Fruit fly (Drosophila melanogaster): ENCODE results near the gene CG14780.

The CG14780 gene

dm6 chrX:1482840-1483518 is 10.7 kb downstream of the CG14780 start, which contains the start of the genes sta and inc (continued):
- no peak for TF ChIP-seq bbx (GFP tag; IDR thresholded peaks at IDR 0.05; ENCODE audit: partially characterized antibody)
- TF ChIP-seq Taf1 (GFP tag; IDR thresholded peaks at IDR 0.05), result no peak
- peak; percentile 67 for TF ChIP-seq gcm (GFP tag; optimal IDR thresholded peaks at IDR 0.05)
- TF ChIP-seq br (optimal IDR thresholded peaks at IDR 0.05), result no peak
- TF ChIP-seq row (GFP tag; IDR thresholded peaks at IDR 0.05), result peak; percentile 33; the same call in 1 of the 3 replicates
- 0 out of 2 replicates have a peak, but pooled peaks have one; percentile 40 for TF ChIP-seq CG32767 (GFP tag; IDR thresholded peaks at IDR 0.05)
- TF ChIP-seq Hr3 (GFP tag; optimal IDR thresholded peaks at IDR 0.05), result no peak
- no peak for TF ChIP-seq Dfd (GFP tag; optimal IDR thresholded peaks at IDR 0.05)
- TF ChIP-seq trh (GFP tag; optimal IDR thresholded peaks at IDR 0.05), result no peak
- no peak for TF ChIP-seq pnt (GFP tag; optimal IDR thresholded peaks at IDR 0.05)
- TF ChIP-seq CG2116 (GFP tag; optimal IDR thresholded peaks at IDR 0.05), result peak; percentile 81
- TF ChIP-seq CG11247 (GFP tag; IDR thresholded peaks at IDR 0.05), result peak; percentile 43
- TF ChIP-seq Dll (GFP tag; IDR thresholded peaks at IDR 0.05; ENCODE audit: partially characterized antibody), result peak; percentile 64; the same call in 2 of the 4 replicates
- TF ChIP-seq CG34422 (GFP tag; IDR thresholded peaks at IDR 0.05), result peak; percentile 80; the same call in 2 of the 3 replicates
- peak; percentile 32; the same call in 1 of the 2 replicates for TF ChIP-seq lmd (GFP tag; IDR thresholded peaks at IDR 0.05)
- TF ChIP-seq Rfx (GFP tag; IDR thresholded peaks at IDR 0.05), result peak; percentile 80
- TF ChIP-seq wek (GFP tag; optimal IDR thresholded peaks at IDR 0.05), result peak; percentile 76
- TF ChIP-seq CG7372 (GFP tag; IDR thresholded peaks at IDR 0.05), result 0 out of 2 replicates have a peak, but pooled peaks have one; percentile 19
- TF ChIP-seq CG10321 (GFP tag; IDR thresholded peaks at IDR 0.05), result peak; percentile 40; the same call in 1 of the 2 replicates
- peak; percentile 53; the same call in 1 of the 2 replicates for TF ChIP-seq CG9932 (GFP tag; IDR thresholded peaks at IDR 0.05)
- TF ChIP-seq HLHmδ (GFP tag; optimal IDR thresholded peaks at IDR 0.05), result peak; percentile 95
- TF ChIP-seq CG15269 (tag; optimal IDR thresholded peaks at IDR 0.05), result peak; percentile 60
- TF ChIP-seq kah (GFP tag; optimal IDR thresholded peaks at IDR 0.05), result peak; percentile 46
- TF ChIP-seq CG3838 (GFP tag; optimal IDR thresholded peaks at IDR 0.05), result no peak
- no peak for TF ChIP-seq sc (optimal IDR thresholded peaks at IDR 0.05)
- peak; percentile 31 for TF ChIP-seq sc (GFP tag; optimal IDR thresholded peaks at IDR 0.05)
- peak; percentile 90 for TF ChIP-seq Fer1 (GFP tag; optimal IDR thresholded peaks at IDR 0.05)
- TF ChIP-seq ham (GFP tag; IDR thresholded peaks at IDR 0.05), result no peak
- TF ChIP-seq Meics (GFP tag; optimal IDR thresholded peaks at IDR 0.05), result peak; percentile 87
- TF ChIP-seq CG15514 (GFP tag; optimal IDR thresholded peaks at IDR 0.05), result peak; percentile 89
- peak; percentile 58; the same call in 1 of the 3 replicates for TF ChIP-seq gce (GFP tag; IDR thresholded peaks at IDR 0.05)
- no peak for TF ChIP-seq CG9437 (GFP tag; optimal IDR thresholded peaks at IDR 0.05)
- TF ChIP-seq CG1024 (GFP tag; IDR thresholded peaks at IDR 0.05), result no peak
- peak; percentile 50; the same call in 1 of the 3 replicates for TF ChIP-seq dysf (GFP tag; IDR thresholded peaks at IDR 0.05)
- TF ChIP-seq esg (GFP tag; conservative IDR thresholded peaks at IDR 0.05), result no peak
- TF ChIP-seq CG7839 (tag; optimal IDR thresholded peaks at IDR 0.05), result peak; percentile 61
- TF ChIP-seq CG8924 (tag; optimal IDR thresholded peaks at IDR 0.05), result peak; percentile 53
- peak; percentile 66 for TF ChIP-seq p53 (GFP tag; optimal IDR thresholded peaks at IDR 0.05)
- TF ChIP-seq hkb (optimal IDR thresholded peaks at IDR 0.05), result peak; percentile 35
- peak; percentile 74 for TF ChIP-seq hkb (GFP tag; IDR thresholded peaks at IDR 0.05)
- TF ChIP-seq hb (GFP tag; IDR thresholded peaks at IDR 0.05; ENCODE audit: partially characterized antibody), result no peak
- peak; percentile 21; the same call in 1 of the 2 replicates for TF ChIP-seq Awh (GFP tag; IDR thresholded peaks at IDR 0.05)
- peak; percentile 64 for TF ChIP-seq Bgb (GFP tag; IDR thresholded peaks at IDR 0.05; ENCODE audit: partially characterized antibody)
- TF ChIP-seq zfh2 (GFP tag; optimal IDR thresholded peaks at IDR 0.05), result peak; percentile 42
- TF ChIP-seq Deaf1 (tag; optimal IDR thresholded peaks at IDR 0.05), result peak; percentile 42
- TF ChIP-seq CG16779 (GFP tag; IDR thresholded peaks at IDR 0.05), result peak; percentile 32; the same call in 1 of the 2 replicates
- peak; percentile 87 for TF ChIP-seq HHEX (GFP tag; optimal IDR thresholded peaks at IDR 0.05)
- peak; percentile 35 for TF ChIP-seq lbe (GFP tag; optimal IDR thresholded peaks at IDR 0.05)
- TF ChIP-seq CG18599 (GFP tag; optimal IDR thresholded peaks at IDR 0.05), result peak; percentile 80
- TF ChIP-seq ato (GFP tag; IDR thresholded peaks at IDR 0.05; ENCODE audit: partially characterized antibody), result 0 out of 2 replicates have a peak, but pooled peaks have one; percentile 26

All from whole organism, embryonic.